Worm (Caenorhabditis elegans): ENCODE data around the gene rog-1.
A peak's percentile ranks its signal among the peaks of the same experiment; 100 is the strongest.

The rog-1 gene

ce11 chrII:1320987-1321807, 53.6 kb downstream of the rog-1 start, which contains the start of gene vig-1:
Gene vig-1 (plus strand): TSS chrII:1321037.
- TF ChIP-seq snpc-4 (tag; optimal IDR thresholded peaks at IDR 0.05) (no peak), sma-9 (GFP tag; optimal IDR thresholded peaks at IDR 0.05) (no peak), sma-9 (tag; optimal IDR thresholded peaks at IDR 0.05) (no peak), nhr-25 (tag; optimal IDR thresholded peaks at IDR 0.05) (no peak), F13H6.1 (tag; optimal IDR thresholded peaks at IDR 0.05) (no peak)

- TF ChIP-seq ztf-1 (GFP tag; conservative IDR thresholded peaks at IDR 0.05), result no peak
- TF ChIP-seq elt-1 (tag; optimal IDR thresholded peaks at IDR 0.05), result peak; percentile 5
- TF ChIP-seq dmd-4 (tag; optimal IDR thresholded peaks at IDR 0.05), result peak; percentile 17
- TF ChIP-seq aly-2 (tag; optimal IDR thresholded peaks at IDR 0.05), result no peak
- peak; percentile 92 for TF ChIP-seq nhr-129 (tag; optimal IDR thresholded peaks at IDR 0.05)
- peak; percentile 95 for TF ChIP-seq nhr-21 (tag; optimal IDR thresholded peaks at IDR 0.05)
- TF ChIP-seq Y55F3AM.14 (GFP tag; optimal IDR thresholded peaks at IDR 0.05), result peak; percentile 91
- TF ChIP-seq crh-2 (tag; optimal IDR thresholded peaks at IDR 0.05), result peak; percentile 98
- TF ChIP-seq ztf-4 (tag; optimal IDR thresholded peaks at IDR 0.05), result peak; percentile 78
- peak; percentile 79 for TF ChIP-seq snpc-4 (tag; optimal IDR thresholded peaks at IDR 0.05)
- TF ChIP-seq egl-27 (tag; optimal IDR thresholded peaks at IDR 0.05), result peak; percentile 88
- TF ChIP-seq lin-11 (tag; optimal IDR thresholded peaks at IDR 0.05), result peak; percentile 95
- TF ChIP-seq gmeb-1 (tag; optimal IDR thresholded peaks at IDR 0.05), result peak; percentile 99
- peak; percentile 73 for TF ChIP-seq ama-1 (optimal IDR thresholded peaks at IDR 0.05)
- TF ChIP-seq elt-3 (tag; optimal IDR thresholded peaks at IDR 0.05), result no peak
- peak; percentile 48 for TF ChIP-seq R02D3.7 (tag; optimal IDR thresholded peaks at IDR 0.05)
- TF ChIP-seq nhr-25 (tag; optimal IDR thresholded peaks at IDR 0.05), result peak; percentile 98
- peak; percentile 92 for TF ChIP-seq sem-4 (tag; optimal IDR thresholded peaks at IDR 0.05)
- TF ChIP-seq nhr-6 (tag; optimal IDR thresholded peaks at IDR 0.05), result peak; percentile 89
- TF ChIP-seq nhr-11 (tag; optimal IDR thresholded peaks at IDR 0.05), result no peak
- TF ChIP-seq nhr-12 (tag; optimal IDR thresholded peaks at IDR 0.05), result peak; percentile 5
- peak; percentile 47 for TF ChIP-seq mbf-1 (tag; optimal IDR thresholded peaks at IDR 0.05)
- no peak for TF ChIP-seq unc-39 (tag; optimal IDR thresholded peaks at IDR 0.05)
- TF ChIP-seq skn-1 (tag; optimal IDR thresholded peaks at IDR 0.05), result peak; percentile 73
- no peak for TF ChIP-seq nhr-23 (tag; optimal IDR thresholded peaks at IDR 0.05)
- TF ChIP-seq zag-1 (tag; optimal IDR thresholded peaks at IDR 0.05), result peak; percentile 88
- peak in 1 of 2 experiments; percentile 55 for TF ChIP-seq mdl-1 (tag; optimal IDR thresholded peaks at IDR 0.05)
- peak; percentile 95 for TF ChIP-seq sma-9 (GFP tag; optimal IDR thresholded peaks at IDR 0.05)
- TF ChIP-seq sma-9 (tag; optimal IDR thresholded peaks at IDR 0.05), result no peak
- peak; percentile 98 for TF ChIP-seq sma-3 (GFP tag; optimal IDR thresholded peaks at IDR 0.05)
- peak; percentile 91 to 97 for TF ChIP-seq lsy-2 (tag; optimal IDR thresholded peaks at IDR 0.05)
- TF ChIP-seq lin-13 (GFP tag; optimal IDR thresholded peaks at IDR 0.05), result peak; percentile 96
- peak; percentile 86 for TF ChIP-seq blmp-1 (tag; optimal IDR thresholded peaks at IDR 0.05; ENCODE audit: insufficient read depth)
- no peak for TF ChIP-seq lin-39 (tag; optimal IDR thresholded peaks at IDR 0.05)
- no peak for TF ChIP-seq alr-1 (tag; optimal IDR thresholded peaks at IDR 0.05)
- peak; percentile 98 for TF ChIP-seq ZK546.5 (tag; optimal IDR thresholded peaks at IDR 0.05)
- TF ChIP-seq fos-1 (tag; optimal IDR thresholded peaks at IDR 0.05), result peak; percentile 72
- TF ChIP-seq nhr-237 (tag; optimal IDR thresholded peaks at IDR 0.05), result peak; percentile 62
- peak; percentile 70 for TF ChIP-seq nhr-77 (tag; optimal IDR thresholded peaks at IDR 0.05)
- TF ChIP-seq F13H6.1 (tag; optimal IDR thresholded peaks at IDR 0.05), result peak; percentile 97
- no peak for TF ChIP-seq peb-1 (tag; optimal IDR thresholded peaks at IDR 0.05)
- peak; percentile 95 for TF ChIP-seq C34F6.9 (tag; optimal IDR thresholded peaks at IDR 0.05)
- TF ChIP-seq nhr-10 (tag; optimal IDR thresholded peaks at IDR 0.05), result peak; percentile 81
- TF ChIP-seq ceh-16 (tag; optimal IDR thresholded peaks at IDR 0.05), result peak; percentile 89
- TF ChIP-seq unc-55 (GFP tag; optimal IDR thresholded peaks at IDR 0.05), result peak; percentile 98
- peak; percentile 92 for TF ChIP-seq mab-5 (tag; optimal IDR thresholded peaks at IDR 0.05)
- TF ChIP-seq ceh-82 (tag; optimal IDR thresholded peaks at IDR 0.05), result peak; percentile 76
- peak; percentile 46 for TF ChIP-seq unc-62 (GFP tag; optimal IDR thresholded peaks at IDR 0.05)
- TF ChIP-seq ztf-11 (tag; optimal IDR thresholded peaks at IDR 0.05), result no peak
Measured at ce11 chrII:1320412-1320811, 54.4 kb downstream of the rog-1 start.
